Fruit fly (Drosophila melanogaster) whole organism, embryonic: Measurements from ENCODE around the gene lectin-37Db.

Source experiments
- CG31441 ChIP-seq: fragments of 200-800 bp; sonication (Bioruptor generic); IDR thresholded peaks from 2 replicates; pipeline ENCODE4 v1.3.6; 2022; ENCODE audit warnings: missing biosample characterization, missing genetic modification characterization
- CG33213 ChIP-seq: fragments of 200-800 bp; sonication (Bioruptor generic); optimal IDR thresholded peaks from 3 replicates; lab custom pipeline; 2016; ENCODE audit warnings: missing biosample characterization, missing genetic modification characterization
- E2f1 ChIP-seq: fragments of 200-800 bp; sonication (Bioruptor generic); IDR thresholded peaks from 2 replicates; pipeline ENCODE4 v1.3.6; 2022; ENCODE audit warnings: missing biosample characterization, missing genetic modification characterization
- MESR4 ChIP-seq: fragments of 200-800 bp; sonication (Bioruptor generic); optimal IDR thresholded peaks from 2 replicates; lab custom pipeline; 2018; ENCODE audit warnings: missing biosample characterization, mild to moderate bottlenecking, missing genetic modification characterization, moderate library complexity
- onecut ChIP-seq: fragments of 200-800 bp; sonication (Bioruptor generic); IDR thresholded peaks from 2 replicates; pipeline ENCODE4 v1.3.6; 2022; ENCODE audit warnings: missing biosample characterization, missing genetic modification characterization
- shn ChIP-seq: fragments of 200-800 bp; sonication (Bioruptor generic); optimal IDR thresholded peaks from 3 replicates; lab custom pipeline; 2016; ENCODE audit warnings: missing biosample characterization, missing genetic modification characterization

DNA sequence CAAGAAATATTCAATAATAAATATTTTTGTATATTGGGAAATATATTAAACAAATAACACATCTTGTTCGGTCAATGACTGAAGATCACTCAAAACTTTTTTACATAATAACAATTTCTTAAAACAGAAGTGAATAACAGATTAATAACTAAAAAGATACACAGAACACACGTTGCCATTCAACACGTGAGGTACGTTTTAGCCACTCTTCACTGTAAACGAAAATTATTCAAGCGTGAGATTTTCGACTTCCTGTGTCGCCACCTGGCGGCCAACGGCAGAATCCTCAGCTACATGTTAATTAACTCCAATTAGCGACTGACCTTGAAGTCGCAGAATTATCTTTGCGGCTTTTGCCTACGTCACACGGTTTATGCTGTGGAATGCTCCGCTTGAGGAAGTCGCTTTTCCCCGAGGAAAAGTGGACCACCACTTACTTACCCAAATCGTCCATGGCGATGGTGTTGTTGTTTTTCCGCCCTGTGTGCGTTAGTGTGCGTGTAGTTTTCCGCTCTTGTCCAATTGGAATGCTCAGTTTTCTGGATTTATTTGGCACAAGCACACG is 7.0 kb downstream of the lectin-37Db start:
- TF ChIP-seq MESR4 (GFP tag; lab: Kevin White, UChicago) (no peak), CG31441 (GFP tag; lab: Robert Waterston, UW) (peak; percentile 74), E2f1 (GFP tag; lab: Robert Waterston, UW) (peak; percentile 69), CG33213 (GFP tag; lab: Kevin White, UChicago) (peak; percentile 50), shn (GFP tag; lab: Kevin White, UChicago) (peak; percentile 42), onecut (GFP tag; lab: Robert Waterston, UW) (peak; percentile 71)
